Worm (Caenorhabditis elegans): Measurements from ENCODE around the gene asp-4.
A peak's percentile ranks its signal among the peaks of the same experiment; 100 is the strongest.

Gene asp-4

DNA sequence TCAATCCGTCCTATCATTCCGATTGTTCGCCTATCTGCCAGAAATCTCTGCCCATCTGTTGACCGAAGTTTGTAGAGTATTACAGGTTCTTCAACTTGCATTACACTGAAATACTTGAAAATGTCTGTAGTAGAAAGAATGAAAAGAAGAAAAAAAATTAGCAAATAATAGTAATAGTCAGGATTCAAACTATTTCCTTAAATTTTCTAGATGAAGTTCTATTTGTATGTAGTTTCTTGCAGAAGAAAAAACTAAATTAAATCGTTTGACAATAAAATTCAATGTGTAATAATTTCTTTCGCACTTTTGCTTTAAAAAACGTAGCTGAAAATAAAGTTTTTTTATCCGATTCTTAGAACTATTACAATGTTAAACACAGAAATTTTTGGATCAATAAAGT lies 3.3 kb upstream of the asp-4 start, which contains the start of gene skr-19:
Gene skr-19, minus strand, starts transcription at position 101 of the 400 bp plus-strand sequence.
- TF ChIP-seq ztf-3 (GFP tag; optimal IDR thresholded peaks at IDR 0.05) (no peak), ztf-26 (tag; optimal IDR thresholded peaks at IDR 0.05) (no peak), somi-1 (GFP tag; optimal IDR thresholded peaks at IDR 0.05) (no peak)

DNA sequence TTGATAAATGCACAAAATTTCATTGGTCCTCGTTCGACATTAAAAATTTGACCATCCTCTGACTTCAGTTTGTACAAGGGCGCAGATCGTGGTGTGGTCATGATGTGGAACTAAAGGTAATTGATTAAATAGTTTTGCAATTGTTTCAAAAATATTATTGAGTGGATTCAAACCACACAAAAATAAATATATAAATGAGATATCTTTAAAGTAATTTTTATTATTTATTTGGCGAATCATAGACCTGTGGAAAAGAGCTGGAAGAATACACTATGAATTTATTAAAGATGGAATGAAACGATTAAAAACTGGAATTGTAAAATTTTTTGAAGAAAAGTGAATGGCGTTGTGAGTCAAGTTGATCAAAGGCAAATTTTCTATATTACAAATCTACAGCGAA lies 2.2 kb upstream of the asp-4 start, which contains the start of gene skr-20:
Gene skr-20, minus strand, starts transcription at position 101 of the 400 bp plus-strand sequence.
- no peak for TF ChIP-seq F57A8.1 (GFP tag; optimal IDR thresholded peaks at IDR 0.05)
- no peak for TF ChIP-seq Y79H2A.3 (GFP tag; conservative IDR thresholded peaks at IDR 0.05)
- TF ChIP-seq akir-1 (GFP tag; optimal IDR thresholded peaks at IDR 0.05), result no peak
- no peak for TF ChIP-seq ztf-18 (tag; optimal IDR thresholded peaks at IDR 0.05)
- TF ChIP-seq ama-1 (optimal IDR thresholded peaks at IDR 0.05), result no peak
- TF ChIP-seq ama-1 (GFP tag; optimal IDR thresholded peaks at IDR 0.05), result no peak
- no peak for TF ChIP-seq hmg-20 (GFP tag; IDR thresholded peaks at IDR 0.05)
- no peak for TF ChIP-seq snpc-4 (GFP tag; optimal IDR thresholded peaks at IDR 0.05)
- TF ChIP-seq snpc-4 (tag; optimal IDR thresholded peaks at IDR 0.05), result no peak
- no peak for TF ChIP-seq hsf-1 (GFP tag; IDR thresholded peaks at IDR 0.05)
- TF ChIP-seq ceh-91 (GFP tag; IDR thresholded peaks at IDR 0.05), result no peak
- no peak for TF ChIP-seq madf-3 (GFP tag; IDR thresholded peaks at IDR 0.05)

DNA sequence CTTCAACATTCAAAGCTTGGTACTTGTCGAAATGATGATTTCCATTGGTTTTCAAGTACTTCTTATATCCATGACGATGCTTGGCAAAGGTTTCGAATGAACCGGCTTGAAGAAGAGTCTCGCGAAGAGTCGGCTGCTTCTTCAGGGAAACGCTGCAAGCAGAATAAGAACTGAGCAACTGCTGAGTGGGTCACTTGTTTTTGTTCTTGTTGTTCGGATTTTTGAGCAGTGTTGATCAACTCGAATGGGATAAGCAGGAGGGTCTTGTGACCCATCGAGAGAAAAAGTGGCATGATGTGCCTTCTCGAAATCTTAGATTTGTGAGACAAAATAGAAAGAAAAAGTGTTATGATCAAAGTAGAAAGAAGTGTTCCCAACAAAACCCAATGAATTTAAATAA lies 653 bp downstream of the asp-4 start:
- TF ChIP-seq F39B2.1 (GFP tag; IDR thresholded peaks at IDR 0.05), result no peak
- peak; percentile 33 for TF ChIP-seq ceh-27 (GFP tag; optimal IDR thresholded peaks at IDR 0.05)

DNA sequence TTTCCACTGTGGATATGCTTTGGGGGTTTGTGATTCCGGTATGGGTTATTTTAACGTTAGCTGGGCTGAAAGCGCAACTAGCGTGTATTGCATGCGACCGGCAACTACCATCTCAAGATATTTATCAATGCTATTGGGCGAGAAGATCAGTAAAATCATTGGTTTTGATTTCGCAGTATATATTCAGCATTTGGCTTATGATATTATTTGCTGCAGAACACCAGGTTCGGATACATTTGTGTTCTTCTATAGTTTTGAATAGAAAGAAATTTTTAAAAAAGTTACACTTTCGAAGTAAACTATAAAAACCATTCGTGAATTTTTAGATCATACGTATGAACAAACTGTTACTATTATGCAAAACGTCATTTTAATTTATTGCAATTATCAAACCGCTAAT lies 3.3 kb downstream of the asp-4 start:
- TF ChIP-seq nfyb-1 (GFP tag; IDR thresholded peaks at IDR 0.05) (no peak), gei-17 (GFP tag; optimal IDR thresholded peaks at IDR 0.05) (no peak), ztf-3 (GFP tag; optimal IDR thresholded peaks at IDR 0.05) (no peak), bed-2 (GFP tag; IDR thresholded peaks at IDR 0.05) (no peak), cebp-2 (GFP tag; IDR thresholded peaks at IDR 0.05) (no peak), zim-3 (tag; optimal IDR thresholded peaks at IDR 0.05) (no peak), T26A5.8 (tag; optimal IDR thresholded peaks at IDR 0.05) (no peak), mcd-1 (GFP tag; IDR thresholded peaks at IDR 0.05) (no peak), F57C9.4 (tag; optimal IDR thresholded peaks at IDR 0.05) (no peak), lsy-27 (tag; optimal IDR thresholded peaks at IDR 0.05; ENCODE audit: borderline replicate concordance, insufficient read depth) (no peak), nhr-80 (tag; optimal IDR thresholded peaks at IDR 0.05) (no peak)

DNA sequence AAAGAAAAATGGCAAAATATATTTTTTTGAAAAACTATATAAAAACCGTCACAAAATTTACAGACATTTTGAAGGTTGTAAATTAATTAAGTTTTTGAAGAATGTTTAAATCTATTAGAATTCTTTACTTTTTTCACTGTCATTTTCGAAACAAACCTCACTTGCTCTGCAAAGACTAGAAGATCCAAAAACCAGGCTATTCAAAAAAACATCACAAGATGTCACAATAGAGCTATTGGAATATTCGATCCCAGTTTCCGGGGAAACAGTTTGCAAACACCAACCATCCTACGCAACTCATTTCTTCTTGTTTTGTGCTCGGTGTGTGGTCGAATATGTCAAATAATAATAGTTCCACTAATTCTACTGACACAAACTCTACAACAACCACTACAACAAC lies 4.5 kb downstream of the asp-4 start, which contains the start of gene R12H7.4:
Gene R12H7.4, plus strand, starts transcription at position 301 of the 400 bp plus-strand sequence.
- TF ChIP-seq efl-1 (GFP tag; optimal IDR thresholded peaks at IDR 0.05) (no peak), atf-7 (tag; optimal IDR thresholded peaks at IDR 0.05) (no peak), C17E4.6 (GFP tag; IDR thresholded peaks at IDR 0.05) (no peak), him-1 (tag; optimal IDR thresholded peaks at IDR 0.05) (no peak), hmg-1.2 (GFP tag; IDR thresholded peaks at IDR 0.05) (no peak), madf-6 (GFP tag; IDR thresholded peaks at IDR 0.05) (no peak), sdz-38 (tag; optimal IDR thresholded peaks at IDR 0.05) (no peak), ztf-18 (tag; optimal IDR thresholded peaks at IDR 0.05) (no peak), egl-44 (GFP tag; IDR thresholded peaks at IDR 0.05) (no peak), F57C9.4 (tag; optimal IDR thresholded peaks at IDR 0.05) (no peak), F55B11.4 (tag; optimal IDR thresholded peaks at IDR 0.05; ENCODE audit: borderline replicate concordance, insufficient read depth) (no peak), F52B5.7 (tag; optimal IDR thresholded peaks at IDR 0.05) (no peak), mes-4 (tag; optimal IDR thresholded peaks at IDR 0.05) (no peak), ceh-91 (GFP tag; IDR thresholded peaks at IDR 0.05) (no peak)

Measured in whole organism, young adult.